Fruit fly (Drosophila melanogaster) whole organism, embryonic: Measurements from ENCODE around the gene CG10996.

Experiments
- Adf1 ChIP-seq: fragments of 200-800 bp; sonication (Bioruptor generic); IDR thresholded peaks from 2 replicates; pipeline ENCODE4 v1.3.6; 2022; ENCODE audit warnings: missing biosample characterization, missing genetic modification characterization
- B-H1 ChIP-seq: fragments of 200-800 bp; sonication (Bioruptor generic); IDR thresholded peaks from 3 replicates; pipeline ENCODE4 v1.3.6; 2022; ENCODE audit warnings: missing biosample characterization, missing genetic modification characterization
- BEAF-32 ChIP-seq: fragments of 200-800 bp; sonication (Bioruptor generic); optimal IDR thresholded peaks from 3 replicates; lab custom pipeline; 2017; ENCODE audit warnings: missing biosample characterization, missing genetic modification characterization, mild to moderate bottlenecking, moderate library complexity, missing genetic modification reagents
- CG10543 ChIP-seq: fragments of 200-800 bp; sonication (Bioruptor generic); optimal IDR thresholded peaks from 3 replicates; lab custom pipeline; 2017; ENCODE audit warnings: missing biosample characterization, mild to moderate bottlenecking, missing genetic modification characterization, moderate library complexity
- CG11695 ChIP-seq: fragments of 200-800 bp; sonication (Bioruptor generic); IDR thresholded peaks from 3 replicates; pipeline ENCODE4 v1.3.6; 2022; ENCODE audit warnings: missing biosample characterization, missing genetic modification characterization
- CG15269 ChIP-seq: fragments of 200-800 bp; sonication (Bioruptor generic); optimal IDR thresholded peaks from 2 replicates; lab custom pipeline; 2018; ENCODE audit warnings: missing biosample characterization, mild to moderate bottlenecking, missing genetic modification characterization, moderate library complexity
- CG15479 ChIP-seq: fragments of 200-800 bp; sonication (Bioruptor generic); optimal IDR thresholded peaks from 3 replicates; lab custom pipeline; 2019; ENCODE audit warnings: missing biosample characterization, mild to moderate bottlenecking, missing genetic modification characterization, moderate library complexity
- CG1647 ChIP-seq: fragments of 200-800 bp; sonication (Bioruptor generic); optimal IDR thresholded peaks from 3 replicates; lab custom pipeline; 2016; ENCODE audit warnings: missing biosample characterization, missing genetic modification characterization
- CG17912 ChIP-seq: fragments of 200-800 bp; sonication (Bioruptor generic); optimal IDR thresholded peaks from 2 replicates; lab custom pipeline; 2018; ENCODE audit warnings: missing biosample characterization, mild to moderate bottlenecking, missing genetic modification characterization
- CG2678 ChIP-seq: fragments of 200-800 bp; sonication (Bioruptor generic); optimal IDR thresholded peaks from 3 replicates; lab custom pipeline; 2019; ENCODE audit warnings: missing biosample characterization, mild to moderate bottlenecking, missing genetic modification characterization, moderate library complexity
- CG30020 ChIP-seq: fragments of 200-800 bp; optimal IDR thresholded peaks from 2 replicates; lab custom pipeline; 2019; ENCODE audit warnings: missing biosample characterization, mild to moderate bottlenecking, missing genetic modification characterization, moderate library complexity
- CG5245 ChIP-seq: fragments of 200-800 bp; sonication (Bioruptor generic); optimal IDR thresholded peaks from 3 replicates; lab custom pipeline; 2016; ENCODE audit warnings: missing biosample characterization, missing genetic modification characterization
- CG6272 ChIP-seq: fragments of 200-800 bp; sonication (Bioruptor generic); IDR thresholded peaks from 2 replicates; pipeline ENCODE4 v1.3.6; 2022; ENCODE audit warnings: missing biosample characterization, missing genetic modification characterization
- CG6689 ChIP-seq: fragments of 200-800 bp; sonication (Bioruptor generic); IDR thresholded peaks from 2 replicates; pipeline ENCODE4 v1.3.6; 2022; ENCODE audit warnings: missing biosample characterization, missing genetic modification characterization
- CG7963 ChIP-seq: fragments of 200-800 bp; sonication (Bioruptor generic); IDR thresholded peaks from 3 replicates; pipeline ENCODE4 v1.3.6; 2022; ENCODE audit warnings: missing biosample characterization, missing genetic modification characterization; ENCODE audit not compliant: partially characterized antibody
- CG8290 ChIP-seq, 3 experiments: fragments of 200-800 bp; sonication (Bioruptor generic); optimal IDR thresholded peaks; 2 replicates each; lab custom pipeline; 2016 to 2019; ENCODE audit warnings: missing biosample characterization in 3 of 3, missing genetic modification characterization in 3 of 3, mild to moderate bottlenecking in 2 of 3, moderate library complexity in 1 of 3
- Dip2 ChIP-seq: fragments of 200-800 bp; sonication (Bioruptor generic); IDR thresholded peaks from 2 replicates; pipeline ENCODE4 v1.3.6; 2022; ENCODE audit warnings: missing biosample characterization, missing genetic modification characterization
- Dip3 ChIP-seq: fragments of 200-800 bp; sonication (Bioruptor generic); optimal IDR thresholded peaks from 3 replicates; lab custom pipeline; 2016; ENCODE audit warnings: missing biosample characterization, missing genetic modification characterization
- Ets65A ChIP-seq: fragments of 200-800 bp; sonication (Bioruptor generic); peaks from one replicate; lab custom pipeline; 2016; ENCODE audit warnings: missing biosample characterization, missing genetic modification characterization
- GATAe ChIP-seq: fragments of 200-800 bp; sonication (Bioruptor generic); conservative IDR thresholded peaks from 2 replicates; pipeline ENCODE4 v1.3.6; 2022; ENCODE audit warnings: missing biosample characterization, missing genetic modification characterization
- Gsc ChIP-seq: fragments of 200-800 bp; sonication (Bioruptor generic); IDR thresholded peaks from 2 replicates; pipeline ENCODE4 v1.3.6; 2022; ENCODE audit warnings: missing biosample characterization, missing genetic modification characterization
- HLHmδ ChIP-seq: fragments of 200-800 bp; sonication (Bioruptor generic); optimal IDR thresholded peaks from 2 replicates; lab custom pipeline; 2018; ENCODE audit warnings: missing biosample characterization, mild to moderate bottlenecking, missing genetic modification characterization, moderate library complexity
- Hr51 ChIP-seq, 2 experiments: fragments of 200-800 bp; sonication (Bioruptor generic); optimal IDR thresholded peaks; 2 replicates in 1 of 2; 3 replicates in 1 of 2; lab custom pipeline; 2016 to 2018; ENCODE audit warnings: missing biosample characterization in 2 of 2, missing genetic modification characterization in 2 of 2, mild to moderate bottlenecking in 1 of 2, moderate library complexity in 1 of 2
- Lpt ChIP-seq: fragments of >200 bp; optimal IDR thresholded peaks from 2 replicates; lab custom pipeline; 2018; ENCODE audit warnings: missing biosample characterization, missing genetic modification characterization
- MTF-1 ChIP-seq: fragments of 200-800 bp; sonication (Bioruptor generic); optimal IDR thresholded peaks from 2 replicates; lab custom pipeline; 2018; ENCODE audit warnings: missing biosample characterization, mild to moderate bottlenecking, missing genetic modification characterization, borderline replicate concordance
- Mes4 ChIP-seq: fragments of 200-800 bp; sonication (Bioruptor generic); optimal IDR thresholded peaks from 2 replicates; lab custom pipeline; 2016; ENCODE audit warnings: missing biosample characterization, missing genetic modification characterization
- Pdp1 ChIP-seq, 2 experiments: fragments of 200-800 bp; sonication (Bioruptor generic); optimal IDR thresholded peaks; 3 replicates each; lab custom pipeline; 2016; ENCODE audit warnings: missing biosample characterization in 2 of 2, missing genetic modification characterization in 2 of 2, mild to moderate bottlenecking in 1 of 2, moderate library complexity in 1 of 2
- Ravus ChIP-seq: fragments of 200-800 bp; sonication (Bioruptor generic); IDR thresholded peaks from 2 replicates; pipeline ENCODE4 v1.3.6; 2022; ENCODE audit warnings: missing biosample characterization, missing genetic modification characterization
- Scr ChIP-seq: fragments of 200-800 bp; sonication (Bioruptor generic); IDR thresholded peaks from 2 replicates; pipeline ENCODE4 v1.3.6; 2022; ENCODE audit warnings: missing biosample characterization, missing genetic modification characterization; ENCODE audit not compliant: partially characterized antibody
- Xrp1 ChIP-seq: fragments of 200-800 bp; sonication (Bioruptor generic); IDR thresholded peaks from 2 replicates; pipeline ENCODE4 v1.3.6; 2022; ENCODE audit warnings: missing biosample characterization, missing genetic modification characterization
- ab ChIP-seq: fragments of 200-800 bp; sonication (Bioruptor generic); optimal IDR thresholded peaks from 2 replicates; lab custom pipeline; 2016; ENCODE audit warnings: missing biosample characterization, missing genetic modification characterization
- ase ChIP-seq: fragments of 200-800 bp; sonication (Bioruptor generic); IDR thresholded peaks from 3 replicates; pipeline ENCODE4 v1.3.6; 2022; ENCODE audit warnings: missing biosample characterization, missing genetic modification characterization
- bab2 ChIP-seq: fragments of 200-800 bp; sonication (Bioruptor generic); optimal IDR thresholded peaks from 2 replicates; lab custom pipeline; 2016; ENCODE audit warnings: missing biosample characterization, missing genetic modification characterization
- crp ChIP-seq, 2 experiments: fragments of 200-800 bp; sonication (Bioruptor generic); optimal IDR thresholded peaks; 2 replicates in 1 of 2; 3 replicates in 1 of 2; lab custom pipeline; 2017; ENCODE audit warnings: missing biosample characterization in 2 of 2, missing genetic modification characterization in 2 of 2, mild to moderate bottlenecking in 1 of 2, moderate library complexity in 1 of 2
- cwo ChIP-seq: fragments of 200-800 bp; sonication (Bioruptor generic); optimal IDR thresholded peaks from 3 replicates; lab custom pipeline; 2017; ENCODE audit warnings: missing biosample characterization, missing genetic modification characterization, mild to moderate bottlenecking, moderate library complexity, missing genetic modification reagents
- dimm ChIP-seq: fragments of 200-800 bp; sonication (Bioruptor generic); IDR thresholded peaks from 2 replicates; pipeline ENCODE4 v1.3.6; 2022; ENCODE audit warnings: missing biosample characterization, missing genetic modification characterization
- ewg ChIP-seq: fragments of 200-800 bp; sonication (Bioruptor generic); optimal IDR thresholded peaks from 3 replicates; lab custom pipeline; 2017; ENCODE audit warnings: mild to moderate bottlenecking, missing biosample characterization, missing genetic modification reagents, missing genetic modification characterization
- fd96Cb ChIP-seq: fragments of 200-800 bp; sonication (Bioruptor generic); optimal IDR thresholded peaks from 2 replicates; lab custom pipeline; 2018; ENCODE audit warnings: missing biosample characterization, mild to moderate bottlenecking, missing genetic modification characterization, moderate library complexity
- gcm ChIP-seq: fragments of 200-800 bp; sonication (Bioruptor generic); optimal IDR thresholded peaks from 2 replicates; lab custom pipeline; 2019; ENCODE audit warnings: missing biosample characterization, mild to moderate bottlenecking, missing genetic modification characterization, moderate library complexity
- jigr1 ChIP-seq: fragments of 200-800 bp; sonication (Bioruptor generic); IDR thresholded peaks from 3 replicates; pipeline ENCODE4 v1.3.6; 2022; ENCODE audit warnings: missing biosample characterization, missing genetic modification characterization
- maf-S ChIP-seq: fragments of 200-800 bp; sonication (Bioruptor generic); optimal IDR thresholded peaks from 2 replicates; lab custom pipeline; 2016; ENCODE audit warnings: missing biosample characterization, missing genetic modification characterization
- org-1 ChIP-seq: fragments of 200-800 bp; sonication (Bioruptor generic); optimal IDR thresholded peaks from 2 replicates; lab custom pipeline; 2017; ENCODE audit warnings: missing biosample characterization, missing genetic modification characterization
- otp ChIP-seq: fragments of 200-800 bp; sonication (Bioruptor generic); IDR thresholded peaks from 3 replicates; pipeline ENCODE4, ENCODE4 v1.3.6; 2022; ENCODE audit warnings: missing biosample characterization, missing genetic modification characterization
- peb ChIP-seq: fragments of 200-800 bp; sonication (Bioruptor generic); IDR thresholded peaks from 2 replicates; pipeline ENCODE4 v1.3.6; 2022; ENCODE audit warnings: missing biosample characterization, missing genetic modification characterization
- so ChIP-seq: fragments of 200-800 bp; sonication (Bioruptor generic); IDR thresholded peaks from 3 replicates; pipeline ENCODE4 v1.3.6; 2022; ENCODE audit warnings: missing biosample characterization, missing genetic modification characterization
- stwl ChIP-seq: fragments of 200-800 bp; sonication (Bioruptor generic); optimal IDR thresholded peaks from 3 replicates; lab custom pipeline; 2018; ENCODE audit warnings: missing biosample characterization, mild to moderate bottlenecking, missing genetic modification characterization, moderate library complexity
- tap ChIP-seq: fragments of 200-800 bp; optimal IDR thresholded peaks from 3 replicates; lab custom pipeline; 2019; ENCODE audit warnings: missing biosample characterization, mild to moderate bottlenecking, missing genetic modification characterization, moderate library complexity
- tin ChIP-seq: fragments of 200-800 bp; sonication (Bioruptor generic); optimal IDR thresholded peaks from 3 replicates; lab custom pipeline; 2016; ENCODE audit warnings: missing biosample characterization, missing genetic modification characterization
- yki ChIP-seq: fragments of >200 bp; optimal IDR thresholded peaks from 3 replicates; lab custom pipeline; 2018
- zen ChIP-seq: fragments of 200-800 bp; sonication (Bioruptor generic); optimal IDR thresholded peaks from 3 replicates; lab custom pipeline; 2018; ENCODE audit warnings: missing biosample characterization, mild to moderate bottlenecking, missing genetic modification characterization, moderate library complexity

Gene CG10996

DNA sequence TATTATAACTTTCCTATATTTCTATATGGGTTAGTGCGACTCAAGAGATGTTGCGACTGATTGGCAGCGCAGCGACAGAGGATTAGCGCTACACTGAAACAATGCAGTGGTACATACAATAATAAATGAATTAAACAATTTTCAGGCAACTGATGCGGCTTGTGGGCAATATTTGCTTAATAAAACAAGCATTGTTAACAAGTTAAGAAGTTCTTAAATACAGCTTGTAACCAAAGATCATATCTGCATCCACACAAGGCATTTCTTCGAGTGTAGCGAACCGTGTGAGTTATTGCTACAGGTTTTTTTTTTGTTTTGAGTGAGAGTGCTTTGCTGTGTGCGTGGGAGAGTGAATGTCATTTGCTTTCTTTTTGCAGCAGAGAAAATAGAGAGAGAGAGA, 41.5 kb upstream of the CG10996 start:
- TF ChIP-seq org-1 (GFP tag; lab: Kevin White, UChicago) (peak; percentile 61), Xrp1 (GFP tag; lab: Robert Waterston, UW) (peak; percentile 73), Scr (GFP tag; lab: Robert Waterston, UW) (no peak), maf-S (peak; percentile 58), BEAF-32 (GFP tag; lab: Kevin White, UChicago) (no peak), CG8290 (GFP tag; optimal IDR thresholded peaks at IDR 0.05; lab: Kevin White, UChicago) (no peak), CG8290 (tag; optimal IDR thresholded peaks at IDR 0.05; lab: Kevin White, UChicago) (peak in 1 of 2 experiments; percentile 82), CG6689 (GFP tag; lab: Robert Waterston, UW) (peak; percentile 69), CG5245 (GFP tag; lab: Kevin White, UChicago) (peak; percentile 69), ab (GFP tag; lab: Kevin White, UChicago) (peak; percentile 54), otp (GFP tag; lab: Robert Waterston, UW) (0 out of 3 replicates have a peak, but pooled peaks have one; percentile 44), CG11695 (GFP tag; lab: Robert Waterston, UW) (peak; percentile 79), HLHmδ (no peak), MTF-1 (GFP tag; lab: Kevin White, UChicago) (peak; percentile 14), GATAe (GFP tag; lab: Robert Waterston, UW) (no peak), CG7963 (GFP tag; lab: Robert Waterston, UW) (no peak), so (GFP tag; lab: Robert Waterston, UW) (peak; percentile 73; the same call in 1 of the 3 replicates), ewg (peak; percentile 76), tin (GFP tag; lab: Kevin White, UChicago) (peak; percentile 39), Gsc (GFP tag; lab: Robert Waterston, UW) (no peak), Hr51 (GFP tag; optimal IDR thresholded peaks at IDR 0.05; lab: Kevin White, UChicago) (peak; percentile 52 to 81), CG2678 (tag; lab: Kevin White, UChicago) (peak; percentile 75), Dip2 (GFP tag; lab: Robert Waterston, UW) (no peak), Lpt (no peak), gcm (GFP tag; lab: Kevin White, UChicago) (peak; percentile 60), yki (lab: Kevin White, UChicago) (no peak), Ets65A (GFP tag; lab: Kevin White, UChicago) (peak; percentile 97), Dip3 (peak; percentile 79), zen (tag; lab: Kevin White, UChicago) (peak; percentile 68), Mes4 (GFP tag; lab: Kevin White, UChicago) (peak; percentile 66), fd96Cb (peak; percentile 69), jigr1 (GFP tag; lab: Robert Waterston, UW) (no peak), dimm (GFP tag; lab: Robert Waterston, UW) (peak; percentile 59), ase (peak; percentile 73), CG1647 (GFP tag; lab: Kevin White, UChicago) (peak; percentile 66), Adf1 (peak; percentile 65), B-H1 (GFP tag; lab: Robert Waterston, UW) (peak; percentile 73), Ravus (GFP tag; lab: Robert Waterston, UW) (no peak), stwl (no peak), peb (peak; percentile 50; the same call in 1 of the 2 replicates), CG15269 (tag; lab: Kevin White, UChicago) (peak; percentile 74), CG6272 (GFP tag; lab: Robert Waterston, UW) (peak; percentile 52), cwo (peak; percentile 49), crp (GFP tag; optimal IDR thresholded peaks at IDR 0.05; lab: Kevin White, UChicago) (peak in 1 of 2 experiments; percentile 15), CG30020 (tag; lab: Kevin White, UChicago) (no peak), tap (tag; lab: Kevin White, UChicago) (peak; percentile 30), CG17912 (GFP tag; lab: Kevin White, UChicago) (no peak), bab2 (GFP tag; lab: Kevin White, UChicago) (peak; percentile 76), Pdp1 (GFP tag; optimal IDR thresholded peaks at IDR 0.05; lab: Kevin White, UChicago) (peak; percentile 58 to 64), CG15479 (peak; percentile 38), CG10543 (GFP tag; lab: Kevin White, UChicago) (peak; percentile 7)
